Worm (Caenorhabditis elegans): Measurements from ENCODE around the gene K02C4.2.

Gene K02C4.2

DNA sequence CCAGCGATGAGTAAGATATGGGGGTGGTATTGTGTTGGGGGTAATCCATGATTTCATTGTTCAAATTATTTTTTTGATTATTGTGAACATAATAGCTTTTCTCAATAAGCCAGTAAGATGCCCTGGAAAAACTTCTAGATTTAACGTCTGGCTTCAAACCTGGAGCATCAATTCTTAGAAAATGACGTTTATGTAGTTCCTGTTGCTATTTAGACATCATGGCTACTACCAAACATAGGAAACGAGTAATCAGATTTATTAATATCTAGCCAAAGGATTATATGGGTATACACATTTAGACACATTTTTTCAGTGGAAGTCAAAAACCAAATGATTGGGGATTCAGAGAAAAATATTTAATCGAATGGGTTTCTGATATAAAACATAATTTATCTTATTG is 16.0 kb upstream of the K02C4.2 start:
- TF ChIP-seq egl-13 (tag; optimal IDR thresholded peaks at IDR 0.05) = peak; percentile 64
- peak; percentile 47 for TF ChIP-seq fkh-8 (tag; optimal IDR thresholded peaks at IDR 0.05)
- TF ChIP-seq sptf-1 (tag; optimal IDR thresholded peaks at IDR 0.05) = no peak
- peak; percentile 66 for TF ChIP-seq nhr-11 (tag; optimal IDR thresholded peaks at IDR 0.05)
- peak; percentile 95 for TF ChIP-seq dsc-1 (tag; optimal IDR thresholded peaks at IDR 0.05)
- TF ChIP-seq nhr-71 (tag; optimal IDR thresholded peaks at IDR 0.05) = peak; percentile 41
- TF ChIP-seq alr-1 (tag; optimal IDR thresholded peaks at IDR 0.05; ENCODE audit: borderline replicate concordance) = no peak
- TF ChIP-seq nhr-47 (tag; optimal IDR thresholded peaks at IDR 0.05) = peak; percentile 55

DNA sequence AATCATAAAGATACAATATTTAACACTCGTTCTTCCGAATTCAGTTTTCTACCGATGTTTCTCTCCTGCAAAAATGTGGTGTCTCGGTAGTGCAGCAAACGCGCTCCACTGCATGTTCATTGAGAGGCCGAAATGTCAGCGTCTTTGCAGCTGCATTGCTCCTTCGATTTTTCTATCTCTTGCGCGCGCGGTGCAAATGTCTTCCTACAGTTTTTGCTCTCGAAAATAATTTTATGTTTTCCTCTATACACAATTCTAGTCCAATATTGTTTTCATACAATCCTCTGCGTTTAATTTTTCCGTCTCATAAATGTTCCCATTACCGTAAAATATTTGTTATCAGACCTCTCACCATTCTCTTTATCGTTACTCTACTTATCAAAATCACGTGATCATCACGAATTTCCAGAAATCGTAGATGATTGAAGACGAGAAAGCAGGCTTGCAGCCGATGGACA is 13.2 kb upstream of the K02C4.2 start, which contains the start of gene ufd-2:
Gene ufd-2 (plus strand): TSS at position 408 of the 458 bp plus-strand sequence.
- TF ChIP-seq hpl-2 (GFP tag; optimal IDR thresholded peaks at IDR 0.05) (no peak), lin-14 (GFP tag; optimal IDR thresholded peaks at IDR 0.05) (peak; percentile 80), nhr-20 (tag; optimal IDR thresholded peaks at IDR 0.05) (peak; percentile 70), vab-15 (tag; optimal IDR thresholded peaks at IDR 0.05) (peak; percentile 77), unc-130 (tag; optimal IDR thresholded peaks at IDR 0.05) (peak; percentile 16), irx-1 (tag; optimal IDR thresholded peaks at IDR 0.05) (no peak), snu-23 (GFP tag; optimal IDR thresholded peaks at IDR 0.05) (peak; percentile 65), nhr-90 (tag; optimal IDR thresholded peaks at IDR 0.05; ENCODE audit: poor library complexity) (peak; percentile 60), ces-1 (GFP tag; optimal IDR thresholded peaks at IDR 0.05) (no peak), nhr-71 (tag; optimal IDR thresholded peaks at IDR 0.05) (peak; percentile 74), fkh-4 (tag; optimal IDR thresholded peaks at IDR 0.05; ENCODE audit: borderline replicate concordance) (no peak), skn-1 (tag; optimal IDR thresholded peaks at IDR 0.05) (peak; percentile 89), unc-62 (GFP tag; optimal IDR thresholded peaks at IDR 0.05) (no peak), efl-3 (GFP tag; optimal IDR thresholded peaks at IDR 0.05) (no peak), dpl-1 (GFP tag; optimal IDR thresholded peaks at IDR 0.05) (peak; percentile 61 to 75 (median 66)), nhr-77 (tag; optimal IDR thresholded peaks at IDR 0.05) (peak; percentile 67), sptf-1 (tag; optimal IDR thresholded peaks at IDR 0.05) (no peak), swsn-7 (tag; optimal IDR thresholded peaks at IDR 0.05) (peak; percentile 55), fkh-10 (GFP tag; optimal IDR thresholded peaks at IDR 0.05) (peak; percentile 16), ama-1 (optimal IDR thresholded peaks at IDR 0.05) (no peak), jun-1 (tag; optimal IDR thresholded peaks at IDR 0.05) (peak; percentile 50), nhr-11 (tag; optimal IDR thresholded peaks at IDR 0.05) (no peak), xbp-1 (tag; optimal IDR thresholded peaks at IDR 0.05) (peak; percentile 54), grh-1 (GFP tag; IDR thresholded peaks at IDR 0.05) (no peak), Y116A8C.19 (tag; optimal IDR thresholded peaks at IDR 0.05; ENCODE audit: borderline replicate concordance) (no peak), blmp-1 (tag; optimal IDR thresholded peaks at IDR 0.05) (peak; percentile 55), pax-3 (tag; optimal IDR thresholded peaks at IDR 0.05) (peak; percentile 60), fos-1 (tag; optimal IDR thresholded peaks at IDR 0.05) (peak; percentile 17), lir-3 (tag; optimal IDR thresholded peaks at IDR 0.05; ENCODE audit: poor library complexity) (peak; percentile 68), aly-2 (tag; optimal IDR thresholded peaks at IDR 0.05) (no peak), unc-98 (GFP tag; IDR thresholded peaks at IDR 0.05) (no peak), nhr-12 (tag; optimal IDR thresholded peaks at IDR 0.05) (no peak), elt-2 (tag; optimal IDR thresholded peaks at IDR 0.05) (peak; percentile 53), lin-15B (tag; optimal IDR thresholded peaks at IDR 0.05) (peak; percentile 90), unc-86 (tag; optimal IDR thresholded peaks at IDR 0.05) (peak; percentile 46), egl-27 (tag; optimal IDR thresholded peaks at IDR 0.05) (no peak), C16A3.4 (tag; optimal IDR thresholded peaks at IDR 0.05) (peak; percentile 85), rnt-1 (tag; optimal IDR thresholded peaks at IDR 0.05) (peak; percentile 86), tbx-2 (tag; optimal IDR thresholded peaks at IDR 0.05) (no peak), ztf-11 (tag; optimal IDR thresholded peaks at IDR 0.05) (peak in 1 of 2 experiments; percentile 25), alr-1 (tag; optimal IDR thresholded peaks at IDR 0.05; ENCODE audit: borderline replicate concordance) (no peak), zag-1 (tag; optimal IDR thresholded peaks at IDR 0.05) (peak; percentile 5), zip-4 (GFP tag; optimal IDR thresholded peaks at IDR 0.05) (no peak), mep-1 (tag; optimal IDR thresholded peaks at IDR 0.05) (peak; percentile 70), nhr-84 (tag; optimal IDR thresholded peaks at IDR 0.05) (no peak), ceh-82 (tag; optimal IDR thresholded peaks at IDR 0.05) (peak; percentile 45 to 76 (median 74))
